Fruit fly (Drosophila melanogaster): ENCODE results near the gene Proc.

Gene Proc

dm6 chr2L:7885952-7886351, 14.7 kb upstream of the Proc start (continued):
- TF ChIP-seq CG2116 (GFP tag; optimal IDR thresholded peaks at IDR 0.05) (no peak), YL-1 (GFP tag; optimal IDR thresholded peaks at IDR 0.05) (peak; percentile 12), Scr (GFP tag; IDR thresholded peaks at IDR 0.05; ENCODE audit: partially characterized antibody) (peak; percentile 65), lab (GFP tag; optimal IDR thresholded peaks at IDR 0.05) (no peak), sd (tag; optimal IDR thresholded peaks at IDR 0.05) (no peak), al (GFP tag; IDR thresholded peaks at IDR 0.05) (no peak), trem (tag; optimal IDR thresholded peaks at IDR 0.05) (peak; percentile 4), hth (optimal IDR thresholded peaks at IDR 0.05) (no peak), mam (GFP tag; optimal IDR thresholded peaks at IDR 0.05) (no peak), Hmr (GFP tag; optimal IDR thresholded peaks at IDR 0.05) (no peak), CG7372 (GFP tag; IDR thresholded peaks at IDR 0.05) (no peak), Fer3 (tag; optimal IDR thresholded peaks at IDR 0.05) (no peak), stwl (tag; optimal IDR thresholded peaks at IDR 0.05) (peak; percentile 31), Dref (GFP tag; IDR thresholded peaks at IDR 0.05) (peak; percentile 71), CG6791 (GFP tag; IDR thresholded peaks at IDR 0.05; ENCODE audit: partially characterized antibody) (peak; percentile 76), crp (GFP tag; optimal IDR thresholded peaks at IDR 0.05) (peak in 1 of 2 experiments; percentile 18), Ravus (GFP tag; IDR thresholded peaks at IDR 0.05) (no peak), CG16863 (GFP tag; optimal IDR thresholded peaks at IDR 0.05) (no peak), croc (GFP tag; conservative IDR thresholded peaks at IDR 0.05) (no peak), dan (GFP tag; IDR thresholded peaks at IDR 0.05) (no peak), CG3281 (GFP tag; optimal IDR thresholded peaks at IDR 0.05) (no peak), pita (GFP tag; optimal IDR thresholded peaks at IDR 0.05) (no peak), eve (GFP tag; optimal IDR thresholded peaks at IDR 0.05) (peak in 1 of 2 experiments; percentile 40), Meics (GFP tag; optimal IDR thresholded peaks at IDR 0.05) (no peak), CG13123 (GFP tag; optimal IDR thresholded peaks at IDR 0.05) (no peak), Hr3 (GFP tag; optimal IDR thresholded peaks at IDR 0.05) (no peak), jing (GFP tag; optimal IDR thresholded peaks at IDR 0.05) (no peak), knrl (GFP tag; IDR thresholded peaks at IDR 0.05; ENCODE audit: partially characterized antibody) (peak; percentile 74), Doc2 (GFP tag; IDR thresholded peaks at IDR 0.05) (no peak), CG12071 (GFP tag; optimal IDR thresholded peaks at IDR 0.05) (no peak), tin (GFP tag; optimal IDR thresholded peaks at IDR 0.05) (no peak), Ssrp (tag; optimal IDR thresholded peaks at IDR 0.05) (no peak), Pdp1 (GFP tag; optimal IDR thresholded peaks at IDR 0.05) (peak in 1 of 2 experiments; percentile 92), CG16779 (GFP tag; IDR thresholded peaks at IDR 0.05) (no peak), CG13296 (GFP tag; optimal IDR thresholded peaks at IDR 0.05) (no peak), HLH4C (GFP tag; IDR thresholded peaks at IDR 0.05; ENCODE audit: partially characterized antibody) (peak; percentile 52; the same call in 2 of the 3 replicates), CG12155 (GFP tag; optimal IDR thresholded peaks at IDR 0.05) (no peak), CG31441 (GFP tag; IDR thresholded peaks at IDR 0.05) (no peak), nerfin-2 (GFP tag; IDR thresholded peaks at IDR 0.05; ENCODE audit: partially characterized antibody) (no peak), zen2 (GFP tag; IDR thresholded peaks at IDR 0.05; ENCODE audit: partially characterized antibody) (peak; percentile 74; the same call in 2 of the 3 replicates), CG7928 (GFP tag; optimal IDR thresholded peaks at IDR 0.05) (no peak), pan (optimal IDR thresholded peaks at IDR 0.05) (no peak), pan (GFP tag; optimal IDR thresholded peaks at IDR 0.05 in 1 of 2, IDR thresholded peaks at IDR 0.05 in 1 of 2) (no peak), tna (GFP tag; IDR thresholded peaks at IDR 0.05; ENCODE audit: partially characterized antibody) (peak; percentile 26; the same call in 1 of the 2 replicates), CG17802 (tag; optimal IDR thresholded peaks at IDR 0.05) (no peak), fd64A (GFP tag; optimal IDR thresholded peaks at IDR 0.05) (no peak), Sry-δ (GFP tag; optimal IDR thresholded peaks at IDR 0.05) (peak; percentile 23), NFAT (GFP tag; IDR thresholded peaks at IDR 0.05) (no peak), sna (GFP tag; IDR thresholded peaks at IDR 0.05; ENCODE audit: partially characterized antibody) (peak; percentile 73), esg (GFP tag; conservative IDR thresholded peaks at IDR 0.05) (no peak), NC2β (GFP tag; optimal IDR thresholded peaks at IDR 0.05) (no peak)

Data from whole organism, embryonic.